Fruit fly (Drosophila melanogaster) whole organism, embryonic: ENCODE measurements around the gene ihog.

Source experiments
- Asciz ChIP-seq: fragments of 200-800 bp; sonication (Bioruptor generic); optimal IDR thresholded peaks from 2 replicates; lab custom pipeline; 2017; ENCODE audit warnings: missing biosample characterization, mild to moderate bottlenecking, missing genetic modification characterization, missing genetic modification reagents
- CG10366 ChIP-seq: fragments of 200-800 bp; sonication (Bioruptor generic); IDR thresholded peaks from 2 replicates; pipeline ENCODE4 v1.3.6; 2022; ENCODE audit warnings: missing biosample characterization, missing genetic modification characterization
- CG10431 ChIP-seq: fragments of 200-800 bp; sonication (Bioruptor generic); optimal IDR thresholded peaks from 3 replicates; lab custom pipeline; 2018; ENCODE audit warnings: missing biosample characterization, mild to moderate bottlenecking, missing genetic modification characterization
- CG12104 ChIP-seq: fragments of 200-800 bp; sonication (Bioruptor generic); optimal IDR thresholded peaks from 3 replicates; lab custom pipeline; 2016; ENCODE audit warnings: missing biosample characterization, missing genetic modification characterization
- CG12219 ChIP-seq: fragments of 200-800 bp; sonication (Bioruptor generic); optimal IDR thresholded peaks from 3 replicates; lab custom pipeline; 2018; ENCODE audit warnings: missing biosample characterization, mild to moderate bottlenecking, missing genetic modification characterization
- CG13287 ChIP-seq: fragments of 200-800 bp; sonication (Bioruptor generic); IDR thresholded peaks from 2 replicates; pipeline ENCODE4 v1.3.6; 2022; ENCODE audit warnings: missing biosample characterization, missing genetic modification characterization; ENCODE audit not compliant: partially characterized antibody
- CG15696 ChIP-seq: fragments of 200-800 bp; sonication (Bioruptor generic); optimal IDR thresholded peaks from 2 replicates; lab custom pipeline; 2019; ENCODE audit warnings: missing biosample characterization, mild to moderate bottlenecking, missing genetic modification characterization, moderate library complexity
- CG1602 ChIP-seq: fragments of 200-800 bp; sonication (Bioruptor generic); optimal IDR thresholded peaks from 3 replicates; lab custom pipeline; 2016; ENCODE audit warnings: missing biosample characterization, missing genetic modification characterization
- CG17829 ChIP-seq: fragments of 200-800 bp; optimal IDR thresholded peaks from 2 replicates; lab custom pipeline; 2019; ENCODE audit warnings: missing biosample characterization, mild to moderate bottlenecking, missing genetic modification characterization, moderate library complexity
- CG18619 ChIP-seq: fragments of 200-800 bp; sonication (Bioruptor generic); optimal IDR thresholded peaks from 3 replicates; lab custom pipeline; 2017; ENCODE audit warnings: missing biosample characterization, mild to moderate bottlenecking, missing genetic modification characterization
- CG18764 ChIP-seq: fragments of 200-800 bp; sonication (Bioruptor generic); optimal IDR thresholded peaks from 3 replicates; lab custom pipeline; 2016; ENCODE audit warnings: missing biosample characterization, missing genetic modification characterization
- CG30020 ChIP-seq: fragments of 200-800 bp; optimal IDR thresholded peaks from 2 replicates; lab custom pipeline; 2019; ENCODE audit warnings: missing biosample characterization, mild to moderate bottlenecking, missing genetic modification characterization, moderate library complexity
- CG34376 ChIP-seq: fragments of 200-800 bp; sonication (Bioruptor generic); optimal IDR thresholded peaks from 2 replicates; lab custom pipeline; 2018; ENCODE audit warnings: missing biosample characterization, mild to moderate bottlenecking, missing genetic modification characterization
- CG3726 ChIP-seq: fragments of 200-800 bp; sonication (Bioruptor generic); IDR thresholded peaks from 3 replicates; pipeline ENCODE4, ENCODE4 v1.3.6; 2022; ENCODE audit warnings: missing biosample characterization, missing genetic modification characterization
- CG7271 ChIP-seq: fragments of 200-800 bp; sonication (Bioruptor generic); optimal IDR thresholded peaks from 2 replicates; lab custom pipeline; 2018; ENCODE audit warnings: missing biosample characterization, mild to moderate bottlenecking, missing genetic modification characterization, moderate library complexity
- CG7357 ChIP-seq: fragments of 200-800 bp; sonication (Bioruptor generic); IDR thresholded peaks from 3 replicates; pipeline ENCODE4 v1.3.6; 2022; ENCODE audit warnings: missing biosample characterization, missing genetic modification characterization
- CG7556 ChIP-seq: fragments of 200-800 bp; sonication (Bioruptor generic); optimal IDR thresholded peaks from 2 replicates; lab custom pipeline; 2017; ENCODE audit warnings: missing biosample characterization, mild to moderate bottlenecking, missing genetic modification characterization
- CG7786 ChIP-seq: fragments of 200-800 bp; sonication (Bioruptor generic); optimal IDR thresholded peaks from 2 replicates; lab custom pipeline; 2016; ENCODE audit warnings: missing biosample characterization, missing genetic modification characterization
- CG8290 ChIP-seq, 3 experiments: fragments of 200-800 bp; sonication (Bioruptor generic); optimal IDR thresholded peaks; 2 replicates each; lab custom pipeline; 2016 to 2019; ENCODE audit warnings: missing biosample characterization in 3 of 3, missing genetic modification characterization in 3 of 3, mild to moderate bottlenecking in 2 of 3, moderate library complexity in 1 of 3
- Fer1 ChIP-seq: fragments of 200-800 bp; sonication (Bioruptor generic); optimal IDR thresholded peaks from 2 replicates; lab custom pipeline; 2017; ENCODE audit warnings: missing biosample characterization, mild to moderate bottlenecking, missing genetic modification characterization
- MESR4 ChIP-seq: fragments of 200-800 bp; sonication (Bioruptor generic); optimal IDR thresholded peaks from 2 replicates; lab custom pipeline; 2018; ENCODE audit warnings: missing biosample characterization, mild to moderate bottlenecking, missing genetic modification characterization, moderate library complexity
- Mad ChIP-seq: fragments of 200-800 bp; sonication (Bioruptor generic); optimal IDR thresholded peaks from 2 replicates; lab custom pipeline; 2016; ENCODE audit warnings: missing biosample characterization, missing genetic modification characterization
- Nf-YC ChIP-seq: fragments of 200-800 bp; optimal IDR thresholded peaks from 3 replicates; lab custom pipeline; 2019; ENCODE audit warnings: missing biosample characterization, mild to moderate bottlenecking, missing genetic modification characterization, moderate library complexity
- Poxn ChIP-seq: fragments of 200-800 bp; sonication (Bioruptor generic); IDR thresholded peaks from 2 replicates; pipeline ENCODE4 v1.3.6; 2022; ENCODE audit warnings: missing biosample characterization, missing genetic modification characterization
- Taf1 ChIP-seq: fragments of 200-800 bp; sonication (Bioruptor generic); IDR thresholded peaks from 2 replicates; pipeline ENCODE4 v1.3.6; 2022; ENCODE audit warnings: missing biosample characterization, missing genetic modification characterization
- ara ChIP-seq: fragments of 200-800 bp; sonication (Bioruptor generic); IDR thresholded peaks from 2 replicates; pipeline ENCODE4 v1.3.6; 2022; ENCODE audit warnings: missing biosample characterization, missing genetic modification characterization
- bcd ChIP-seq: fragments of 200-800 bp; sonication (Bioruptor generic); optimal IDR thresholded peaks from 2 replicates; lab custom pipeline; 2017; ENCODE audit warnings: missing biosample characterization, mild to moderate bottlenecking, missing genetic modification characterization
- chm ChIP-seq: fragments of 200-800 bp; sonication (Bioruptor generic); IDR thresholded peaks from 2 replicates; pipeline ENCODE4 v1.3.6; 2022; ENCODE audit warnings: missing biosample characterization, missing genetic modification characterization
- corto ChIP-seq: fragments of 200-800 bp; sonication (Bioruptor generic); optimal IDR thresholded peaks from 2 replicates; lab custom pipeline; 2016; ENCODE audit warnings: missing biosample characterization, mild to moderate bottlenecking, missing genetic modification characterization, moderate library complexity
- crol ChIP-seq: fragments of 200-800 bp; sonication (Bioruptor generic); IDR thresholded peaks from 2 replicates; pipeline ENCODE4 v1.3.6; 2022; ENCODE audit warnings: missing biosample characterization, missing genetic modification characterization
- fd64A ChIP-seq: fragments of 200-800 bp; sonication (Bioruptor generic); optimal IDR thresholded peaks from 3 replicates; lab custom pipeline; 2018; ENCODE audit warnings: missing biosample characterization, mild to moderate bottlenecking, missing genetic modification characterization
- grau ChIP-seq: fragments of 200-800 bp; optimal IDR thresholded peaks from 3 replicates; lab custom pipeline; 2019; ENCODE audit warnings: missing biosample characterization, mild to moderate bottlenecking, missing genetic modification characterization, moderate library complexity
- hkb ChIP-seq, 2 experiments: fragments of 200-800 bp in 1 of 2; fragments of >200 bp in 1 of 2; sonication (Bioruptor generic) in 1 of 2; IDR thresholded peaks in 1 of 2; optimal IDR thresholded peaks in 1 of 2; 2 replicates each; pipeline versions ENCODE4 v1.3.6 to Lab custom; 2017 to 2022; ENCODE audit warnings: missing biosample characterization in 1 of 2, missing genetic modification characterization in 1 of 2
- knrl ChIP-seq: fragments of 200-800 bp; sonication (Bioruptor generic); IDR thresholded peaks from 3 replicates; pipeline ENCODE4 v1.3.6; 2022; ENCODE audit warnings: missing biosample characterization, missing genetic modification characterization; ENCODE audit not compliant: partially characterized antibody
- lbe ChIP-seq: fragments of 200-800 bp; sonication (Bioruptor generic); optimal IDR thresholded peaks from 2 replicates; lab custom pipeline; 2016; ENCODE audit warnings: missing biosample characterization, mild to moderate bottlenecking, missing genetic modification characterization
- luna ChIP-seq: fragments of 200-800 bp; sonication (Bioruptor generic); optimal IDR thresholded peaks from 2 replicates; lab custom pipeline; 2016; ENCODE audit warnings: missing biosample characterization, missing genetic modification characterization
- nau ChIP-seq: fragments of 200-800 bp; sonication (Bioruptor generic); optimal IDR thresholded peaks from 3 replicates; lab custom pipeline; 2017; ENCODE audit warnings: missing biosample characterization, mild to moderate bottlenecking, missing genetic modification characterization, missing genetic modification reagents
- oc ChIP-seq: fragments of 200-800 bp; sonication (Bioruptor generic); optimal IDR thresholded peaks from 2 replicates; lab custom pipeline; 2018; ENCODE audit warnings: missing biosample characterization, mild to moderate bottlenecking, missing genetic modification characterization, moderate library complexity
- pfk ChIP-seq: fragments of 200-800 bp; sonication (Bioruptor generic); optimal IDR thresholded peaks from 2 replicates; lab custom pipeline; 2018; ENCODE audit warnings: missing biosample characterization, mild to moderate bottlenecking, missing genetic modification characterization, moderate library complexity
- ro ChIP-seq: fragments of 200-800 bp; sonication (Bioruptor generic); IDR thresholded peaks from 2 replicates; pipeline ENCODE4 v1.3.6; 2022; ENCODE audit warnings: missing biosample characterization, missing genetic modification characterization
- row ChIP-seq: fragments of 200-800 bp; sonication (Bioruptor generic); IDR thresholded peaks from 3 replicates; pipeline ENCODE4 v1.3.6; 2022; ENCODE audit warnings: missing biosample characterization, missing genetic modification characterization
- schlank ChIP-seq: fragments of 200-800 bp; sonication (Bioruptor generic); optimal IDR thresholded peaks from 2 replicates; lab custom pipeline; 2018; ENCODE audit warnings: missing biosample characterization, mild to moderate bottlenecking, missing genetic modification characterization
- sens ChIP-seq: fragments of 200-800 bp; sonication (Bioruptor generic); peaks from one replicate; lab custom pipeline; 2016; ENCODE audit warnings: missing biosample characterization, missing genetic modification characterization
- sim ChIP-seq: fragments of 200-800 bp; sonication (Bioruptor generic); IDR thresholded peaks from 2 replicates; pipeline ENCODE4 v1.3.6; 2022; ENCODE audit warnings: missing biosample characterization, missing genetic modification characterization
- sna ChIP-seq: fragments of 200-800 bp; sonication (Bioruptor generic); IDR thresholded peaks from 2 replicates; pipeline ENCODE4 v1.3.6; 2022; ENCODE audit warnings: missing biosample characterization, missing genetic modification characterization; ENCODE audit not compliant: partially characterized antibody
- tin ChIP-seq: fragments of 200-800 bp; sonication (Bioruptor generic); optimal IDR thresholded peaks from 3 replicates; lab custom pipeline; 2016; ENCODE audit warnings: missing biosample characterization, missing genetic modification characterization
- usp ChIP-seq: fragments of >200 bp; optimal IDR thresholded peaks from 2 replicates; lab custom pipeline; 2017; ENCODE audit warnings: missing biosample characterization, missing genetic modification characterization
- z ChIP-seq: fragments of 200-800 bp; sonication (Bioruptor generic); IDR thresholded peaks from 3 replicates; pipeline ENCODE4 v1.3.6; 2022; ENCODE audit warnings: missing biosample characterization, missing genetic modification characterization

ihog gene

dm6 chr2L:6967422-6968012 is 18.9 kb upstream of the ihog start, which contains the start of gene Sumo (continued):
- TF ChIP-seq sim (GFP tag; lab: Robert Waterston, UW) (0 out of 2 replicates have a peak, but pooled peaks have one; percentile 11), CG10366 (no peak), ara (GFP tag; lab: Robert Waterston, UW) (no peak), usp (GFP tag; lab: Kevin White, UChicago) (no peak), CG17829 (tag; lab: Kevin White, UChicago) (peak; percentile 32), grau (peak; percentile 21), sna (GFP tag; lab: Robert Waterston, UW) (peak; percentile 85)

- no peak for TF ChIP-seq tin
- no peak for TF ChIP-seq CG7556 (GFP tag; lab: Kevin White, UChicago)
- no peak for TF ChIP-seq pfk (GFP tag; lab: Kevin White, UChicago)
- TF ChIP-seq row = peak; percentile 20; the same call in 1 of the 3 replicates
- no peak for TF ChIP-seq lbe
- TF ChIP-seq CG7786 (GFP tag; lab: Kevin White, UChicago) = no peak
- TF ChIP-seq Taf1 = no peak
- peak; percentile 51 for TF ChIP-seq CG30020 (tag; lab: Kevin White, UChicago)
- no peak for TF ChIP-seq oc (tag; lab: Kevin White, UChicago)
- no peak for TF ChIP-seq CG15696 (tag; lab: Kevin White, UChicago)
- no peak for TF ChIP-seq Fer1 (GFP tag; lab: Kevin White, UChicago)
- no peak for TF ChIP-seq CG13287
- TF ChIP-seq CG7271 (tag; lab: Kevin White, UChicago) = no peak
- no peak for TF ChIP-seq ara (GFP tag; lab: Robert Waterston, UW)
- TF ChIP-seq CG18619 (GFP tag; lab: Kevin White, UChicago) = no peak
- no peak for TF ChIP-seq knrl (GFP tag; lab: Robert Waterston, UW)
- TF ChIP-seq z (GFP tag; lab: Robert Waterston, UW) = no peak
- TF ChIP-seq Poxn (GFP tag; lab: Robert Waterston, UW) = no peak
- TF ChIP-seq corto = no peak
- TF ChIP-seq nau (GFP tag; lab: Kevin White, UChicago) = no peak
- no peak for TF ChIP-seq CG18764 (GFP tag; lab: Kevin White, UChicago)
- no peak for TF ChIP-seq CG12219 (GFP tag; lab: Kevin White, UChicago)
- no peak for TF ChIP-seq CG1602 (GFP tag; lab: Kevin White, UChicago)
- no peak for TF ChIP-seq Asciz (GFP tag; lab: Kevin White, UChicago)
- TF ChIP-seq fd64A (GFP tag; lab: Kevin White, UChicago) = no peak
- peak; percentile 9 for TF ChIP-seq CG34376
- TF ChIP-seq sens (GFP tag; lab: Kevin White, UChicago) = peak; percentile 48
- TF ChIP-seq schlank (tag; lab: Kevin White, UChicago) = no peak
- no peak for TF ChIP-seq hkb (optimal IDR thresholded peaks at IDR 0.05; lab: Kevin White, UChicago)
- TF ChIP-seq hkb (GFP tag; IDR thresholded peaks at IDR 0.05; lab: Robert Waterston, UW) = no peak
- TF ChIP-seq CG10431 = peak; percentile 100
- no peak for TF ChIP-seq CG12104 (GFP tag; lab: Kevin White, UChicago)
- TF ChIP-seq CG7357 (GFP tag; lab: Robert Waterston, UW) = no peak
- TF ChIP-seq CG3726 (GFP tag; lab: Robert Waterston, UW) = no peak
- peak; percentile 43 for TF ChIP-seq MESR4 (GFP tag; lab: Kevin White, UChicago)
- no peak for TF ChIP-seq Mad (GFP tag; lab: Kevin White, UChicago)
- no peak for TF ChIP-seq crol
- peak; percentile 9 for TF ChIP-seq Nf-YC (tag; lab: Kevin White, UChicago)
- peak; percentile 99 for TF ChIP-seq CG8290 (GFP tag; optimal IDR thresholded peaks at IDR 0.05; lab: Kevin White, UChicago)
- TF ChIP-seq CG8290 (tag; optimal IDR thresholded peaks at IDR 0.05; lab: Kevin White, UChicago) = peak; percentile 30 to 87
- TF ChIP-seq luna = no peak
- TF ChIP-seq chm (GFP tag; lab: Robert Waterston, UW) = peak; percentile 40; the same call in 1 of the 2 replicates
- TF ChIP-seq ro (GFP tag; lab: Robert Waterston, UW) = no peak
- TF ChIP-seq bcd (GFP tag; lab: Kevin White, UChicago) = no peak
Measured at dm6 chr2L:6966309-6966708, 17.7 kb upstream of the ihog start.
